Worm (Caenorhabditis elegans) whole organism, L3 larva: Measurements from ENCODE around the gene eri-1.

Experiments
- R02D3.7 ChIP-seq: fragments of 150-350 bp; optimal IDR thresholded peaks from 2 replicates; lab custom pipeline; 2014; ENCODE audit warnings: missing biosample characterization, missing genetic modification characterization
- nhr-23 ChIP-seq: fragments of 150-350 bp; optimal IDR thresholded peaks from 2 replicates; lab custom pipeline; 2014; ENCODE audit warnings: missing biosample characterization, missing genetic modification reagents, missing genetic modification characterization
- nhr-77 ChIP-seq: fragments of 150-350 bp; optimal IDR thresholded peaks from 2 replicates; lab custom pipeline; 2014; ENCODE audit warnings: missing biosample characterization, missing genetic modification characterization
- unc-62 ChIP-seq: fragments of 150-350 bp; sonication (generic microtip); optimal IDR thresholded peaks from 4 replicates; lab custom pipeline; 2014; ENCODE audit warnings: missing biosample characterization, missing genetic modification reagents, missing genetic modification characterization

DNA sequence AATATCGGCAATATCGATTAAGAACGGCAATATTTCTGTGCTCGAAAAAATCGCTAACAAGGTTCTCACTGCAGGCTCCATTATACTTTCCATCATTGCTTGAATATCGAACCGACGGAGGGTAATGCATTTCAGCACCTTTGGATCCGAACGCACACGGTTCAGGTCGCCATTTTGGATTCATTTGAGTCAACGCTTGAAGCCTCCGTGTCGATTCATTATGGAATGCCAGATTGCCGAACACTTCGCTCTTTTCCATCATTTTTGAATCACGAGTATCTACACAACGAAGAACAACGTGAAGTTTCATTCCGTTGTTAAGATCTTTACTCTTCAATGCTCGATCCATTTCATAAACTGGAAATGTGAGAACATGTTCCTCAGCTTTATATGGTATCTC, 2.4 kb upstream of the eri-1 start:
- TF ChIP-seq R02D3.7 (tag; lab: Kevin White, UChicago) = no peak
- TF ChIP-seq nhr-77 (tag; lab: Kevin White, UChicago) = no peak
- TF ChIP-seq unc-62 = no peak
- TF ChIP-seq nhr-23 = no peak
